Worm (Caenorhabditis elegans) whole organism, late embryonic: Measurements from ENCODE around the gene nspe-1.

Experiments used
- K09A11.1 ChIP-seq: sonication (generic microtip); optimal IDR thresholded peaks from 2 replicates; lab custom pipeline; 2017; ENCODE audit warnings: antibody characterized with exemption, mild to moderate bottlenecking, missing genetic modification characterization, missing compliant biosample characterization; ENCODE audit not compliant: insufficient read depth
- T23F11.4 ChIP-seq: fragments of 200-800 bp; sonication (Bioruptor generic); optimal IDR thresholded peaks from 2 replicates; lab custom pipeline; 2018; ENCODE audit warnings: mild to moderate bottlenecking, missing genetic modification characterization, missing compliant biosample characterization
- Y22D7AL.16 ChIP-seq: sonication (generic microtip); optimal IDR thresholded peaks from 2 replicates; lab custom pipeline; 2016; ENCODE audit warnings: missing genetic modification characterization, missing compliant biosample characterization
- ceh-14 ChIP-seq: sonication (generic microtip); optimal IDR thresholded peaks from 2 replicates; lab custom pipeline; 2016; ENCODE audit warnings: missing genotype, missing genetic modification characterization, missing compliant biosample characterization
- ceh-19 ChIP-seq: fragments of 200-800 bp; sonication (Bioruptor generic); optimal IDR thresholded peaks from 2 replicates; lab custom pipeline; 2018; ENCODE audit warnings: mild to moderate bottlenecking, missing genetic modification characterization, missing compliant biosample characterization
- ceh-2 ChIP-seq: sonication (generic microtip); optimal IDR thresholded peaks from 2 replicates; lab custom pipeline; 2016; ENCODE audit warnings: missing genotype, missing genetic modification characterization, missing compliant biosample characterization
- ceh-22 ChIP-seq: sonication (generic microtip); optimal IDR thresholded peaks from 2 replicates; lab custom pipeline; 2017; ENCODE audit warnings: missing biosample characterization, missing genetic modification characterization
- ceh-24 ChIP-seq: sonication (generic microtip); optimal IDR thresholded peaks from 2 replicates; lab custom pipeline; 2016; ENCODE audit warnings: mild to moderate bottlenecking, missing genetic modification characterization, missing compliant biosample characterization
- ceh-30 ChIP-seq: fragments of 150-350 bp; optimal IDR thresholded peaks from 2 replicates; lab custom pipeline; 2014; ENCODE audit warnings: missing biosample characterization, missing genetic modification characterization
- ceh-45 ChIP-seq: fragments of 200-800 bp; sonication (Bioruptor generic); IDR thresholded peaks from 2 replicates; pipeline ENCODE4 v1.3.6; 2022; ENCODE audit warnings: missing genetic modification reagents, missing genetic modification characterization, missing compliant biosample characterization
- ceh-48 ChIP-seq: sonication (generic microtip); optimal IDR thresholded peaks from 2 replicates; lab custom pipeline; 2016; ENCODE audit warnings: missing genetic modification characterization, inconsistent platforms, missing compliant biosample characterization
- ceh-6 ChIP-seq: fragments of 200-800 bp; sonication (Bioruptor generic); optimal IDR thresholded peaks from 2 replicates; lab custom pipeline; 2018; ENCODE audit warnings: mild to moderate bottlenecking, missing genetic modification characterization, missing compliant biosample characterization
- che-1 ChIP-seq: sonication (generic microtip); optimal IDR thresholded peaks from 2 replicates; lab custom pipeline; 2016; ENCODE audit warnings: mild to moderate bottlenecking, missing genetic modification characterization, missing compliant biosample characterization
- dve-1 ChIP-seq: sonication (generic microtip); optimal IDR thresholded peaks from 2 replicates; lab custom pipeline; 2017; ENCODE audit warnings: antibody characterized with exemption, mild to moderate bottlenecking, missing genetic modification characterization, missing compliant biosample characterization
- eyg-1 ChIP-seq: sonication (generic microtip); optimal IDR thresholded peaks from 2 replicates; lab custom pipeline; 2016; ENCODE audit warnings: missing genotype, missing genetic modification characterization, missing compliant biosample characterization
- fkh-10 ChIP-seq: fragments of 150-350 bp; optimal IDR thresholded peaks from 2 replicates; lab custom pipeline; 2014; ENCODE audit warnings: missing biosample characterization, missing genetic modification reagents, missing genetic modification characterization
- gmeb-2 ChIP-seq: sonication (generic microtip); optimal IDR thresholded peaks from 2 replicates; lab custom pipeline; 2016; ENCODE audit warnings: missing genetic modification characterization, inconsistent platforms, missing compliant biosample characterization
- hlh-15 ChIP-seq: sonication (generic microtip); optimal IDR thresholded peaks from 2 replicates; lab custom pipeline; 2016; ENCODE audit warnings: missing genetic modification characterization, missing compliant biosample characterization
- hlh-6 ChIP-seq: sonication (generic microtip); optimal IDR thresholded peaks from 2 replicates; lab custom pipeline; 2016; ENCODE audit warnings: missing genotype, missing genetic modification characterization, missing compliant biosample characterization
- lim-6 ChIP-seq: sonication (generic microtip); optimal IDR thresholded peaks from 2 replicates; lab custom pipeline; 2016; ENCODE audit warnings: missing genetic modification characterization, missing compliant biosample characterization
- lin-11 ChIP-seq: fragments of 200-800 bp; sonication (Bioruptor generic); optimal IDR thresholded peaks from 2 replicates; lab custom pipeline; 2018; ENCODE audit warnings: mild to moderate bottlenecking, missing genetic modification characterization, missing compliant biosample characterization
- madf-2 ChIP-seq: sonication (generic microtip); optimal IDR thresholded peaks from 2 replicates; lab custom pipeline; 2017; ENCODE audit warnings: missing genetic modification characterization, missing compliant biosample characterization
- mec-3 ChIP-seq: sonication (generic microtip); optimal IDR thresholded peaks from 2 replicates; lab custom pipeline; 2016; ENCODE audit warnings: borderline replicate concordance, missing genetic modification characterization, missing compliant biosample characterization
- nhr-232 ChIP-seq: sonication (generic microtip); optimal IDR thresholded peaks from 2 replicates; lab custom pipeline; 2016; ENCODE audit warnings: missing genetic modification characterization, missing compliant biosample characterization
- npax-4 ChIP-seq: sonication (generic microtip); optimal IDR thresholded peaks from 2 replicates; lab custom pipeline; 2016; ENCODE audit warnings: missing genetic modification characterization, missing compliant biosample characterization
- pat-9 ChIP-seq: fragments of 200-800 bp; sonication (Bioruptor generic); optimal IDR thresholded peaks from 2 replicates; lab custom pipeline; 2018; ENCODE audit warnings: mild to moderate bottlenecking, missing genetic modification characterization, moderate library complexity, missing compliant biosample characterization
- rnt-1 ChIP-seq: sonication (generic microtip); optimal IDR thresholded peaks from 2 replicates; lab custom pipeline; 2016; ENCODE audit warnings: missing genetic modification characterization, missing compliant biosample characterization
- sox-4 ChIP-seq: sonication (generic microtip); optimal IDR thresholded peaks from 2 replicates; lab custom pipeline; 2017; ENCODE audit warnings: mild to moderate bottlenecking, missing genetic modification characterization, inconsistent platforms, missing compliant biosample characterization
- syd-9 ChIP-seq: sonication (generic microtip); optimal IDR thresholded peaks from 2 replicates; lab custom pipeline; 2016; ENCODE audit warnings: mild to moderate bottlenecking, missing genetic modification characterization, moderate library complexity, missing compliant biosample characterization
- tbx-2 ChIP-seq: sonication (generic microtip); optimal IDR thresholded peaks from 2 replicates; lab custom pipeline; 2016; ENCODE audit warnings: missing genetic modification characterization, missing compliant biosample characterization
- tbx-7 ChIP-seq: sonication (generic microtip); optimal IDR thresholded peaks from 2 replicates; lab custom pipeline; 2016; ENCODE audit warnings: missing genotype, missing genetic modification characterization, missing compliant biosample characterization
- ttx-3 ChIP-seq: sonication (generic microtip); optimal IDR thresholded peaks from 2 replicates; lab custom pipeline; 2016; ENCODE audit warnings: missing genetic modification reagents, missing genetic modification characterization, missing compliant biosample characterization
- unc-42 ChIP-seq: sonication (generic microtip); optimal IDR thresholded peaks from 2 replicates; lab custom pipeline; 2016; ENCODE audit warnings: missing genotype, missing genetic modification characterization, missing compliant biosample characterization
- zip-5 ChIP-seq: sonication (generic microtip); optimal IDR thresholded peaks from 2 replicates; lab custom pipeline; 2016; ENCODE audit warnings: missing genetic modification characterization, missing compliant biosample characterization
- ztf-16 ChIP-seq: sonication (generic microtip); optimal IDR thresholded peaks from 2 replicates; lab custom pipeline; 2017; ENCODE audit warnings: missing genetic modification characterization, missing compliant biosample characterization

Gene nspe-1

DNA sequence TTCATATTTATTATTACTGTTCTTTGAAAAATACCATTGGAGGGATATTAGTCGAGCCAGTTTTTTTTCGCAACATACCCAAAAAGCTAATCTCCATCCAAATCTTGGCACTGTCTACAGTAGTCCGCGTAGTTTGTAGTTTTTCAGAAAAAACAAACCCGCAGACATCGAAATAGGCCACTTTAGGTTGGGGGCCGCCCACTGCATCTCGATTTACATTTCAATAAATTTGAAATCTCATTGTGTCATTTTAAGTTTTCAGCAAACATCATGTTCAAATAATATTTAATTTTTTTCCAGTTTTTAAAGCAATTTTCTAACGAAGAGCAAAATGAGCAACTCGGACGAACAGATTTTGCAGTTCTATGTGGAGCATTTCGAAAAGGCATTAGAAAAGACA lies 19.7 kb upstream of the nspe-1 start, which contains the start of gene nhr-235:
nhr-235 (plus strand) TSS at position 301 of the 400 bp plus-strand sequence.
- no peak for TF ChIP-seq tbx-7 (tag; lab: Kevin White, UChicago)
- TF ChIP-seq sox-4: no peak
- no peak for TF ChIP-seq ceh-22 (tag; lab: Kevin White, UChicago)
- no peak for TF ChIP-seq pat-9
- no peak for TF ChIP-seq ceh-45 (GFP tag; lab: Robert Waterston, UW)
- no peak for TF ChIP-seq unc-42 (tag; lab: Kevin White, UChicago)
- no peak for TF ChIP-seq ztf-16
- TF ChIP-seq, all 69 proteins: peak for 0

DNA sequence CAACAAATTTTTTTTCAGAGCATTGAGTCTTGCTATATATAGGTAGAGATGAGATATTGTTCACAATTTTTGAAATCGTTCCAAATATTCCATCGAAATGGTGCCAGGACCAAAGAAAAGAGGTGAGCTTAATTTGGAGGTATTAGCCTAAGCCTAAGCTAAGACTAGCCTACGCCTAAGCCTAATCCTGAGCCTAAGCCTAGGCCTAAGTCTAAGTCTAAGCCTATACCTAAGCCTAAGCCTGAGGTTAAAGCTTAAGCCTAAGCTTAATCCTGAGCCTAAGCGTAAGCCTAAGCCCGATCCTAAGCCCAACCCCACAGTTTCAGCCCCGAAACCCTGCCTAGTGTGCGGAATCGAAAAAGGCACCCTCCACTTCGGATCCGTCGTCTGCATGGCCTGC lies 15.9 kb upstream of the nspe-1 start, which contains the start of gene nhr-234:
nhr-234 (plus strand) TSS at position 77 of the 400 bp plus-strand sequence.
- TF ChIP-seq dve-1 (tag; lab: Kevin White, UChicago) (peak; percentile 68), ceh-19 (GFP tag; lab: Kevin White, UChicago) (no peak)

DNA sequence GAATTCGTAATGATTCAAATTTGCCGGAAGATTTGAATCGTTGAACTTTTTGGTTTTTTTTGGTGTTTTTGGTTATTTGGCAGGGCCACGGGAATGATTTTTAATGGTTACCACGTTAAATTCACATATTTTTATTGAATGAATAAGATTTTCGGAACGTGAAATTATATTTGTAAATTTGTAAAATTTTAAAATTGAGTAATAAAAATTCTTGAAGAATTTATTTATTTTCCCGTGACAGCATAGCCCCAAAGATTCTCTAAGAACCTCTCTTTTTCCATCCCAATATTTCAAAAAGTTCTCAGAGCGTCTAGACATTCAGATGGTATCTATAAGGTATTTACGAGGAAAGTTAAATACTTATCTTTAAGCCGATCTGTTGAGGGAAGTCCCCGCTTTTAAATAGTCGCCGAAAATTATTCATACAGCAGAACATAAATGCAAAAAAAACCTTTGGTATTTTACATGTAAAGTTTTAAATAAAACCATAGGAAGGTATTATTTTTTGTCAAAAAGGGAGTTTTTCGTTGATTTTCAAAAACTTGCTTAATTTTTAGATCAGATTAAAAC lies 14.2 kb upstream of the nspe-1 start, which contains the start of gene Y38E10A.17:
Y38E10A.17 (minus strand) TSS at position 51 of the 570 bp plus-strand sequence.
- TF ChIP-seq npax-4 (tag; lab: Kevin White, UChicago): no peak
- TF ChIP-seq K09A11.1: no peak
- TF ChIP-seq hlh-6 (tag; lab: Kevin White, UChicago): no peak
- no peak for TF ChIP-seq lim-6 (tag; lab: Kevin White, UChicago)
- TF ChIP-seq, all 69 proteins: peak for 0

DNA sequence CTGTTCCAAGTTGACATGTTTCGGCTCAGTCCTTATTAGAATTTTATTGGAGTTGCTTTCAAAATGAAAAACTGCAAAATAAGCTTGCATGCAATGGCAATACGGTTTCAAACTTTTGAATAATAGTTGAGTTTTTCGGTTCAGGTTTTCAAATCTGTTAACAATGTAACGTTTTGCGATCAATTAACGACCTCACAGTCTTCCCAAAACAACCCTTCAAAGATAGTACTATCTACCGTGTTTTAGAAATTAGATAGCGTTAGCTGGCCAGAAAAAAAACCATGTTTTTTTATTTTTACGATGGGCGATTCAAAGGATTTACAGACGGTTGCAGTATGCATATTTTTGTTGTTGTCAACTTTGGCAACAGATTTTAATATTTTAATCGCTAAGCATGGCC lies 10.2 kb upstream of the nspe-1 start, which contains the start of gene Y38E10A.34:
Y38E10A.34 (plus strand) TSS at position 301 of the 400 bp plus-strand sequence.
- no peak for TF ChIP-seq eyg-1 (tag; lab: Kevin White, UChicago)
- TF ChIP-seq mec-3 (tag; lab: Kevin White, UChicago): no peak
- no peak for TF ChIP-seq rnt-1 (tag; lab: Kevin White, UChicago)
- no peak for TF ChIP-seq ceh-30
- no peak for TF ChIP-seq ceh-22 (tag; lab: Kevin White, UChicago)
- no peak for TF ChIP-seq ceh-2 (tag; lab: Kevin White, UChicago)
- no peak for TF ChIP-seq che-1 (tag; lab: Kevin White, UChicago)
- no peak for TF ChIP-seq ceh-48 (tag; lab: Kevin White, UChicago)
- TF ChIP-seq lim-6 (tag; lab: Kevin White, UChicago): no peak
- TF ChIP-seq Y22D7AL.16: no peak
- TF ChIP-seq ttx-3 (tag; lab: Kevin White, UChicago): no peak
- no peak for TF ChIP-seq gmeb-2
- no peak for TF ChIP-seq ceh-6
- TF ChIP-seq madf-2 (tag; lab: Kevin White, UChicago): no peak
- no peak for TF ChIP-seq fkh-10 (GFP tag; lab: Kevin White, UChicago)

DNA sequence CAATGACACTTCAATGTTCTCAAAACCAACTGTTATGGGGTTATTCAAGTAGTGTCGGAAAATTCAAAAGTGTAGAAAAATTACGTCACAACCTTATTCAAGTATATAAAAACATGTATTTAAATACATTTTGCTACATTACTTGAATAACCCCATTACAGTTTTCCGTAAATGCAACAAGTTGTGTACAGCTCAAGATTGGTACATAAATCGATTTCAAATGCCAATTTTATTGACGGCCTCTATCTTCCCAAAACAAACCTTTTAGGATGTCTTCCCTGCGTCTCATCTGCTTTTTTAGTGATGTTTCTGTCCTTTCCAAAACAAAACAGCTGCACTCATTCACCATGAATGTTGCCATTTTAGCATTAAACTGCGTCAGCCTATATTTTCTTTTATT lies 8.7 kb upstream of the nspe-1 start, which contains the start of gene Y38E10A.28:
Y38E10A.28 (plus strand) TSS at position 301 of the 400 bp plus-strand sequence.
- TF ChIP-seq tbx-2 (no peak), nhr-232 (no peak), lin-11 (no peak), hlh-15 (tag; lab: Kevin White, UChicago) (no peak), K09A11.1 (no peak), T23F11.4 (GFP tag; lab: Kevin White, UChicago) (no peak), ceh-14 (tag; lab: Kevin White, UChicago) (no peak), zip-5 (no peak), ceh-24 (tag; lab: Kevin White, UChicago) (no peak), syd-9 (no peak)
